Worm (Caenorhabditis elegans) whole organism, L4 larva: ENCODE results near the gene ZC404.2.

Experiments
- F49E8.2 ChIP-seq: sonication (generic microtip); optimal IDR thresholded peaks from 2 replicates; lab custom pipeline; 2016; ENCODE audit warnings: missing compliant biosample characterization, mild to moderate bottlenecking, missing genetic modification characterization, borderline replicate concordance
- ceh-82 ChIP-seq: sonication (generic microtip); optimal IDR thresholded peaks from 2 replicates; lab custom pipeline; 2017; ENCODE audit warnings: missing biosample characterization, missing genetic modification characterization

DNA sequence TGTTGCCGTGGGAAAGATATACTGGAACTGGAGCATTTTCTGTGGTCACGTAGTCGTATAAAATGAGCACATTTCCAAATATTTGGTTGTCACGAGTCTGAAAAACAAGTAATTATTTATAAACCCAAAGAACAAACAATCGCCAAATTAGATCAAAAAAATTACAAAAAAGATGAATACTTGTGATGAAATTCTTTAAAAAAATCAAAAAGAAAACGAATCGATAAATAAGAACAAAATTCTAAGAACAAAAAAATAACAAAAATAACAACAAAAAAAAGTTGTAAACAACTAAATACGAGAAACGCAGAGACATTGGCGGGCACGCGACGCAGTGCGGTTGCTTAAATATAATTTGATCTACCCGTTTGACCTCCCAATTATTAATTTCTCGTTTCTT, 14.0 kb upstream of the ZC404.2 start, which contains the start of gene ZC404.16:
- TF ChIP-seq F49E8.2 (tag; lab: Kevin White, UChicago): no peak
- no peak for TF ChIP-seq ceh-82 (tag; lab: Kevin White, UChicago)
